Fruit fly (Drosophila melanogaster) whole organism, embryonic: ENCODE data around the gene CG15422.

Experiments used
- Aef1 ChIP-seq: fragments of 200-800 bp; sonication (Bioruptor generic); IDR thresholded peaks from 3 replicates; pipeline ENCODE4 v1.3.6; 2022; ENCODE audit warnings: missing biosample characterization, missing genetic modification characterization
- Antp ChIP-seq: fragments of 200-800 bp; sonication (Bioruptor generic); optimal IDR thresholded peaks from 3 replicates; lab custom pipeline; 2016; ENCODE audit warnings: missing biosample characterization, missing genetic modification characterization
- Awh ChIP-seq: fragments of 200-800 bp; sonication (Bioruptor generic); IDR thresholded peaks from 2 replicates; pipeline ENCODE4, ENCODE4 v1.3.6; 2022; ENCODE audit warnings: missing biosample characterization, missing genetic modification characterization
- CG12219 ChIP-seq: fragments of 200-800 bp; sonication (Bioruptor generic); optimal IDR thresholded peaks from 3 replicates; lab custom pipeline; 2018; ENCODE audit warnings: missing biosample characterization, mild to moderate bottlenecking, missing genetic modification characterization
- CG15269 ChIP-seq: fragments of 200-800 bp; sonication (Bioruptor generic); optimal IDR thresholded peaks from 2 replicates; lab custom pipeline; 2018; ENCODE audit warnings: missing biosample characterization, mild to moderate bottlenecking, missing genetic modification characterization, moderate library complexity
- CG16779 ChIP-seq: fragments of 200-800 bp; sonication (Bioruptor generic); IDR thresholded peaks from 2 replicates; pipeline ENCODE4 v1.3.6; 2022; ENCODE audit warnings: missing biosample characterization, missing genetic modification characterization
- CG17186 ChIP-seq: fragments of 200-800 bp; sonication (Bioruptor generic); optimal IDR thresholded peaks from 3 replicates; lab custom pipeline; 2017; ENCODE audit warnings: missing biosample characterization, missing genetic modification reagents, missing genetic modification characterization
- CG17361 ChIP-seq: fragments of 200-800 bp; sonication (Bioruptor generic); IDR thresholded peaks from 3 replicates; pipeline ENCODE4 v1.3.6; 2022; ENCODE audit warnings: missing biosample characterization, missing genetic modification characterization
- CG1832 ChIP-seq: fragments of 200-800 bp; sonication (Bioruptor generic); optimal IDR thresholded peaks from 2 replicates; lab custom pipeline; 2017; ENCODE audit warnings: missing biosample characterization, mild to moderate bottlenecking, missing genetic modification characterization, inconsistent platforms
- CG2120 ChIP-seq: fragments of 200-800 bp; sonication (Bioruptor generic); optimal IDR thresholded peaks from 3 replicates; lab custom pipeline; 2016; ENCODE audit warnings: missing biosample characterization, missing genetic modification characterization
- CG30020 ChIP-seq: fragments of 200-800 bp; optimal IDR thresholded peaks from 2 replicates; lab custom pipeline; 2019; ENCODE audit warnings: missing biosample characterization, mild to moderate bottlenecking, missing genetic modification characterization, moderate library complexity
- CG3163 ChIP-seq: fragments of 200-800 bp; sonication (Bioruptor generic); optimal IDR thresholded peaks from 3 replicates; lab custom pipeline; 2016; ENCODE audit warnings: missing biosample characterization, missing genetic modification characterization
- CG32767 ChIP-seq: fragments of 200-800 bp; sonication (Bioruptor generic); IDR thresholded peaks from 2 replicates; pipeline ENCODE4 v1.3.6; 2022; ENCODE audit warnings: missing biosample characterization, missing genetic modification characterization
- CG34376 ChIP-seq: fragments of 200-800 bp; sonication (Bioruptor generic); optimal IDR thresholded peaks from 2 replicates; lab custom pipeline; 2018; ENCODE audit warnings: missing biosample characterization, mild to moderate bottlenecking, missing genetic modification characterization
- CG4404 ChIP-seq: fragments of 200-800 bp; sonication (Bioruptor generic); IDR thresholded peaks from 2 replicates; pipeline ENCODE4 v1.3.6; 2022; ENCODE audit warnings: missing biosample characterization, missing genetic modification characterization
- CG6854 ChIP-seq: fragments of 200-800 bp; sonication (Bioruptor generic); optimal IDR thresholded peaks from 3 replicates; lab custom pipeline; 2017; ENCODE audit warnings: missing biosample characterization, mild to moderate bottlenecking, missing genetic modification characterization
- CG8765 ChIP-seq: fragments of 200-800 bp; sonication (Bioruptor generic); IDR thresholded peaks from 2 replicates; pipeline ENCODE4 v1.3.6; 2022; ENCODE audit warnings: missing biosample characterization, missing genetic modification characterization
- Dbx ChIP-seq: fragments of 200-800 bp; sonication (Bioruptor generic); IDR thresholded peaks from 3 replicates; pipeline ENCODE4 v1.3.6; 2022; ENCODE audit warnings: missing biosample characterization, missing genetic modification characterization
- Deaf1 ChIP-seq: fragments of 200-800 bp; optimal IDR thresholded peaks from 3 replicates; lab custom pipeline; 2019; ENCODE audit warnings: missing biosample characterization, mild to moderate bottlenecking, missing genetic modification characterization, moderate library complexity
- Dek ChIP-seq: fragments of 200-800 bp; sonication (Bioruptor generic); optimal IDR thresholded peaks from 3 replicates; lab custom pipeline; 2019; ENCODE audit warnings: missing biosample characterization, mild to moderate bottlenecking, missing genetic modification characterization, moderate library complexity
- E2f2 ChIP-seq: fragments of 200-800 bp; sonication (Bioruptor generic); IDR thresholded peaks from 2 replicates; pipeline ENCODE4 v1.3.6; 2022; ENCODE audit warnings: missing biosample characterization, missing genetic modification characterization
- Hmr ChIP-seq: fragments of 200-800 bp; sonication (Bioruptor generic); optimal IDR thresholded peaks from 3 replicates; lab custom pipeline; 2017; ENCODE audit warnings: mild to moderate bottlenecking, missing biosample characterization, missing genetic modification reagents, missing genetic modification characterization
- Hmx ChIP-seq: fragments of 200-800 bp; sonication (Bioruptor generic); optimal IDR thresholded peaks from 2 replicates; lab custom pipeline; 2016; ENCODE audit warnings: missing biosample characterization, missing genetic modification characterization
- Hr3 ChIP-seq: fragments of 200-800 bp; sonication (Bioruptor generic); optimal IDR thresholded peaks from 3 replicates; lab custom pipeline; 2016; ENCODE audit warnings: missing biosample characterization, missing genetic modification characterization
- Hr39 ChIP-seq: fragments of >200 bp; optimal IDR thresholded peaks from 2 replicates; lab custom pipeline; 2017
- Nf-YB ChIP-seq: fragments of 200-800 bp; sonication (Bioruptor generic); optimal IDR thresholded peaks from 3 replicates; lab custom pipeline; 2019; ENCODE audit warnings: missing biosample characterization, mild to moderate bottlenecking, missing genetic modification characterization, moderate library complexity
- Pdp1 ChIP-seq, 2 experiments: fragments of 200-800 bp; sonication (Bioruptor generic); optimal IDR thresholded peaks; 3 replicates each; lab custom pipeline; 2016; ENCODE audit warnings: missing biosample characterization in 2 of 2, missing genetic modification characterization in 2 of 2, mild to moderate bottlenecking in 1 of 2, moderate library complexity in 1 of 2
- Ptx1 ChIP-seq: fragments of 200-800 bp; sonication (Bioruptor generic); IDR thresholded peaks from 2 replicates; pipeline ENCODE4 v1.3.6; 2022; ENCODE audit warnings: missing biosample characterization, missing genetic modification characterization
- Sox102F ChIP-seq: fragments of 200-800 bp; sonication (Bioruptor generic); optimal IDR thresholded peaks from 2 replicates; lab custom pipeline; 2018; ENCODE audit warnings: missing biosample characterization, mild to moderate bottlenecking, missing genetic modification characterization, moderate library complexity
- Stat92E ChIP-seq, 3 experiments: fragments of >200 bp in 2 of 3; fragments of 200-800 bp in 1 of 3; sonication (Bioruptor generic) in 1 of 3; optimal IDR thresholded peaks; 2 replicates each; lab custom pipeline; 2017 to 2019; ENCODE audit warnings: missing biosample characterization in 3 of 3, missing genetic modification characterization in 3 of 3, mild to moderate bottlenecking in 1 of 3, moderate library complexity in 1 of 3
- Tbp ChIP-seq: fragments of >200 bp; optimal IDR thresholded peaks from 2 replicates; lab custom pipeline; 2018; ENCODE audit warnings: missing biosample characterization, missing genetic modification characterization
- Xrp1 ChIP-seq: fragments of 200-800 bp; sonication (Bioruptor generic); IDR thresholded peaks from 2 replicates; pipeline ENCODE4 v1.3.6; 2022; ENCODE audit warnings: missing biosample characterization, missing genetic modification characterization
- br ChIP-seq: fragments of >200 bp; optimal IDR thresholded peaks from 2 replicates; lab custom pipeline; 2017
- caup ChIP-seq: fragments of 200-800 bp; sonication (Bioruptor generic); optimal IDR thresholded peaks from 3 replicates; lab custom pipeline; 2017; ENCODE audit warnings: missing biosample characterization, mild to moderate bottlenecking, missing genetic modification characterization, moderate library complexity; ENCODE audit not compliant: severe bottlenecking
- chif ChIP-seq, 2 experiments: fragments of 200-800 bp; sonication (Bioruptor generic); optimal IDR thresholded peaks; 3 replicates each; lab custom pipeline; 2016; ENCODE audit warnings: missing biosample characterization in 2 of 2, missing genetic modification characterization in 2 of 2
- disco-r ChIP-seq: fragments of 200-800 bp; sonication (Bioruptor generic); optimal IDR thresholded peaks from 2 replicates; lab custom pipeline; 2016; ENCODE audit warnings: missing biosample characterization, missing genetic modification characterization
- dmrt99B ChIP-seq: fragments of 200-800 bp; sonication (Bioruptor generic); optimal IDR thresholded peaks from 2 replicates; lab custom pipeline; 2018; ENCODE audit warnings: missing biosample characterization, mild to moderate bottlenecking, missing genetic modification characterization, moderate library complexity
- ems ChIP-seq: fragments of 200-800 bp; sonication (Bioruptor generic); optimal IDR thresholded peaks from 3 replicates; lab custom pipeline; 2016; ENCODE audit warnings: missing biosample characterization, missing genetic modification characterization
- fd3F ChIP-seq: fragments of 200-800 bp; sonication (Bioruptor generic); optimal IDR thresholded peaks from 2 replicates; lab custom pipeline; 2018; ENCODE audit warnings: missing biosample characterization, mild to moderate bottlenecking, missing genetic modification characterization, moderate library complexity
- grau ChIP-seq: fragments of 200-800 bp; optimal IDR thresholded peaks from 3 replicates; lab custom pipeline; 2019; ENCODE audit warnings: missing biosample characterization, mild to moderate bottlenecking, missing genetic modification characterization, moderate library complexity
- ham ChIP-seq: fragments of 200-800 bp; sonication (Bioruptor generic); IDR thresholded peaks from 2 replicates; pipeline ENCODE4 v1.3.6; 2022; ENCODE audit warnings: missing biosample characterization, missing genetic modification characterization
- hb ChIP-seq: fragments of 200-800 bp; sonication (Bioruptor generic); IDR thresholded peaks from 3 replicates; pipeline ENCODE4 v1.3.6; 2022; ENCODE audit warnings: missing biosample characterization, missing genetic modification characterization; ENCODE audit not compliant: partially characterized antibody
- ind ChIP-seq: fragments of 200-800 bp; sonication (Bioruptor generic); optimal IDR thresholded peaks from 3 replicates; lab custom pipeline; 2016; ENCODE audit warnings: missing biosample characterization, missing genetic modification characterization
- lmd ChIP-seq: fragments of 200-800 bp; sonication (Bioruptor generic); IDR thresholded peaks from 2 replicates; pipeline ENCODE4 v1.3.6; 2022; ENCODE audit warnings: missing biosample characterization, missing genetic modification characterization
- luna ChIP-seq: fragments of 200-800 bp; sonication (Bioruptor generic); optimal IDR thresholded peaks from 2 replicates; lab custom pipeline; 2016; ENCODE audit warnings: missing biosample characterization, missing genetic modification characterization
- nom ChIP-seq: fragments of 200-800 bp; sonication (Bioruptor generic); optimal IDR thresholded peaks from 2 replicates; lab custom pipeline; 2017; ENCODE audit warnings: missing biosample characterization, missing genetic modification characterization, mild to moderate bottlenecking, moderate library complexity, missing genetic modification reagents
- odd ChIP-seq: fragments of 200-800 bp; sonication (Bioruptor generic); optimal IDR thresholded peaks from 2 replicates; lab custom pipeline; 2017; ENCODE audit warnings: missing biosample characterization, mild to moderate bottlenecking, missing genetic modification characterization
- org-1 ChIP-seq: fragments of 200-800 bp; sonication (Bioruptor generic); optimal IDR thresholded peaks from 2 replicates; lab custom pipeline; 2017; ENCODE audit warnings: missing biosample characterization, missing genetic modification characterization
- scrt ChIP-seq: fragments of 200-800 bp; sonication (Bioruptor generic); optimal IDR thresholded peaks from 2 replicates; lab custom pipeline; 2018; ENCODE audit warnings: missing biosample characterization, mild to moderate bottlenecking, missing genetic modification characterization, moderate library complexity
- sima ChIP-seq: fragments of 200-800 bp; sonication (Bioruptor generic); optimal IDR thresholded peaks from 2 replicates; lab custom pipeline; 2016; ENCODE audit warnings: missing biosample characterization, missing genetic modification characterization
- trem ChIP-seq: fragments of 200-800 bp; optimal IDR thresholded peaks from 3 replicates; lab custom pipeline; 2019; ENCODE audit warnings: missing biosample characterization, mild to moderate bottlenecking, missing genetic modification characterization, moderate library complexity
- zfh2 ChIP-seq: fragments of 200-800 bp; sonication (Bioruptor generic); optimal IDR thresholded peaks from 2 replicates; lab custom pipeline; 2016; ENCODE audit warnings: missing biosample characterization, missing genetic modification characterization

The CG15422 gene

dm6 chr2L:4012089-4012488 lies 7.3 kb downstream of the CG15422 start (continued):
- TF ChIP-seq caup (peak; percentile 24), CG17361 (GFP tag; lab: Robert Waterston, UW) (0 out of 3 replicates have a peak, but pooled peaks have one; percentile 19), ems (GFP tag; lab: Kevin White, UChicago) (no peak), E2f2 (GFP tag; lab: Robert Waterston, UW) (no peak), Ptx1 (GFP tag; lab: Robert Waterston, UW) (peak; percentile 37), CG30020 (tag; lab: Kevin White, UChicago) (no peak), Tbp (GFP tag; lab: Kevin White, UChicago) (no peak), disco-r (GFP tag; lab: Kevin White, UChicago) (no peak), CG16779 (GFP tag; lab: Robert Waterston, UW) (no peak), Dek (tag; lab: Kevin White, UChicago) (no peak), org-1 (GFP tag; lab: Kevin White, UChicago) (no peak), ham (no peak), chif (GFP tag; optimal IDR thresholded peaks at IDR 0.05; lab: Kevin White, UChicago) (no peak), CG4404 (GFP tag; lab: Robert Waterston, UW) (no peak), Awh (GFP tag; lab: Robert Waterston, UW) (no peak), Hr3 (no peak), CG34376 (GFP tag; lab: Kevin White, UChicago) (no peak), odd (GFP tag; lab: Kevin White, UChicago) (no peak), Hmr (GFP tag; lab: Kevin White, UChicago) (peak; percentile 24), br (no peak), CG17186 (GFP tag; lab: Kevin White, UChicago) (no peak), Aef1 (GFP tag; lab: Robert Waterston, UW) (peak; percentile 24; the same call in 1 of the 3 replicates), hb (GFP tag; lab: Robert Waterston, UW) (no peak), CG2120 (peak; percentile 54), CG32767 (GFP tag; lab: Robert Waterston, UW) (no peak), Deaf1 (tag; lab: Kevin White, UChicago) (no peak), luna (GFP tag; lab: Kevin White, UChicago) (no peak), Hr39 (lab: Kevin White, UChicago) (no peak), CG6854 (no peak), Xrp1 (GFP tag; lab: Robert Waterston, UW) (peak; percentile 29; the same call in 1 of the 2 replicates), Hmx (GFP tag; lab: Kevin White, UChicago) (no peak), trem (no peak), ind (GFP tag; lab: Kevin White, UChicago) (peak; percentile 8), fd3F (GFP tag; lab: Kevin White, UChicago) (peak; percentile 2), nom (GFP tag; lab: Kevin White, UChicago) (no peak), Stat92E (GFP tag; optimal IDR thresholded peaks at IDR 0.05; lab: Kevin White, UChicago) (no peak), Pdp1 (GFP tag; optimal IDR thresholded peaks at IDR 0.05; lab: Kevin White, UChicago) (peak in 1 of 2 experiments; percentile 9), lmd (peak; percentile 42; the same call in 1 of the 2 replicates), Dbx (peak; percentile 37; the same call in 1 of the 3 replicates), CG8765 (GFP tag; lab: Robert Waterston, UW) (no peak), grau (tag; lab: Kevin White, UChicago) (peak; percentile 18), sima (GFP tag; lab: Kevin White, UChicago) (no peak), scrt (GFP tag; lab: Kevin White, UChicago) (no peak), Antp (no peak), Nf-YB (GFP tag; lab: Kevin White, UChicago) (no peak), CG12219 (no peak), CG3163 (GFP tag; lab: Kevin White, UChicago) (no peak), CG15269 (peak; percentile 13), Sox102F (GFP tag; lab: Kevin White, UChicago) (peak; percentile 45), dmrt99B (tag; lab: Kevin White, UChicago) (peak; percentile 33), zfh2 (GFP tag; lab: Kevin White, UChicago) (no peak), CG1832 (no peak)
